Fruit fly (Drosophila melanogaster) whole organism, adult: ENCODE measurements around the gene ArfGAP1.

Source experiments
- CG11617 ChIP-seq: fragments of 200-800 bp; sonication (Bioruptor generic); optimal IDR thresholded peaks from 2 replicates; lab custom pipeline; 2017; ENCODE audit warnings: mild to moderate bottlenecking, missing biosample characterization, missing genetic modification reagents, missing genetic modification characterization
- CG12768 ChIP-seq: fragments of 200-800 bp; sonication (Bioruptor generic); optimal IDR thresholded peaks from 2 replicates; lab custom pipeline; 2017; ENCODE audit warnings: missing biosample characterization, missing genetic modification characterization, mild to moderate bottlenecking, moderate library complexity, missing genetic modification reagents
- CG14711 ChIP-seq: fragments of 200-800 bp; sonication (Bioruptor generic); optimal IDR thresholded peaks from 2 replicates; lab custom pipeline; 2018; ENCODE audit warnings: missing biosample characterization, mild to moderate bottlenecking, missing genetic modification characterization, moderate library complexity
- CG1620 ChIP-seq: fragments of 200-800 bp; sonication (Bioruptor generic); optimal IDR thresholded peaks from 2 replicates; lab custom pipeline; 2016; ENCODE audit warnings: missing biosample characterization, missing genetic modification characterization
- CG33017 ChIP-seq: fragments of 200-800 bp; sonication (Bioruptor generic); optimal IDR thresholded peaks from 2 replicates; lab custom pipeline; 2018; ENCODE audit warnings: missing biosample characterization, mild to moderate bottlenecking, missing genetic modification characterization, moderate library complexity
- CG5204 ChIP-seq: fragments of 200-800 bp; sonication (Bioruptor generic); optimal IDR thresholded peaks from 2 replicates; lab custom pipeline; 2016; ENCODE audit warnings: missing biosample characterization, missing genetic modification characterization
- CG7045 ChIP-seq: fragments of 200-800 bp; sonication (Bioruptor generic); optimal IDR thresholded peaks from 2 replicates; lab custom pipeline; 2017; ENCODE audit warnings: missing biosample characterization, mild to moderate bottlenecking, missing genetic modification characterization
- CG7101 ChIP-seq: fragments of 200-800 bp; sonication (Bioruptor generic); optimal IDR thresholded peaks from 2 replicates; lab custom pipeline; 2018; ENCODE audit warnings: missing biosample characterization, mild to moderate bottlenecking, missing genetic modification characterization, moderate library complexity
- Clk ChIP-seq: fragments of 200-800 bp; sonication (Bioruptor generic); optimal IDR thresholded peaks from 2 replicates; lab custom pipeline; 2017; ENCODE audit warnings: missing biosample characterization, missing genetic modification characterization
- Crg-1 ChIP-seq: fragments of 200-800 bp; sonication (Bioruptor generic); optimal IDR thresholded peaks from 2 replicates; lab custom pipeline; 2016; ENCODE audit warnings: missing biosample characterization, missing genetic modification characterization
- Hr96 ChIP-seq: fragments of 200-800 bp; sonication (Bioruptor generic); optimal IDR thresholded peaks from 2 replicates; lab custom pipeline; 2016; ENCODE audit warnings: missing biosample characterization, missing genetic modification characterization
- Mnt ChIP-seq: fragments of 200-800 bp; sonication (Bioruptor generic); optimal IDR thresholded peaks from 2 replicates; lab custom pipeline; 2016; ENCODE audit warnings: missing biosample characterization, mild to moderate bottlenecking, missing genetic modification characterization
- bab1 ChIP-seq: fragments of 200-800 bp; sonication (Bioruptor generic); optimal IDR thresholded peaks from 3 replicates; lab custom pipeline; 2019; ENCODE audit warnings: missing biosample characterization, mild to moderate bottlenecking, missing genetic modification characterization, moderate library complexity
- cic ChIP-seq: fragments of 200-800 bp; sonication (Bioruptor generic); optimal IDR thresholded peaks from 2 replicates; lab custom pipeline; 2017; ENCODE audit warnings: missing biosample characterization, mild to moderate bottlenecking, missing genetic modification characterization, moderate library complexity
- cnc ChIP-seq, 2 experiments: fragments of >200 bp; optimal IDR thresholded peaks; 2 replicates each; lab custom pipeline; 2017
- kay ChIP-seq: fragments of 200-800 bp; sonication (Bioruptor generic); peaks from one replicate; lab custom pipeline; 2016; ENCODE audit warnings: missing biosample characterization, missing genetic modification characterization, borderline replicate concordance
- ovo ChIP-seq: fragments of 200-800 bp; sonication (Bioruptor generic); optimal IDR thresholded peaks from 2 replicates; lab custom pipeline; 2016; ENCODE audit warnings: missing biosample characterization, missing genetic modification characterization
- pad ChIP-seq: fragments of 200-800 bp; sonication (Bioruptor generic); optimal IDR thresholded peaks from 3 replicates; lab custom pipeline; 2017; ENCODE audit warnings: missing biosample characterization, missing genetic modification characterization, mild to moderate bottlenecking, moderate library complexity, missing genetic modification reagents
- tj ChIP-seq: fragments of 200-800 bp; sonication (Bioruptor generic); optimal IDR thresholded peaks from 3 replicates; lab custom pipeline; 2017; ENCODE audit warnings: missing biosample characterization, mild to moderate bottlenecking, missing genetic modification characterization, moderate library complexity
- toe ChIP-seq: fragments of 200-800 bp; sonication (Bioruptor generic); optimal IDR thresholded peaks from 2 replicates; lab custom pipeline; 2016; ENCODE audit warnings: missing biosample characterization, missing genetic modification characterization

The ArfGAP1 gene

DNA sequence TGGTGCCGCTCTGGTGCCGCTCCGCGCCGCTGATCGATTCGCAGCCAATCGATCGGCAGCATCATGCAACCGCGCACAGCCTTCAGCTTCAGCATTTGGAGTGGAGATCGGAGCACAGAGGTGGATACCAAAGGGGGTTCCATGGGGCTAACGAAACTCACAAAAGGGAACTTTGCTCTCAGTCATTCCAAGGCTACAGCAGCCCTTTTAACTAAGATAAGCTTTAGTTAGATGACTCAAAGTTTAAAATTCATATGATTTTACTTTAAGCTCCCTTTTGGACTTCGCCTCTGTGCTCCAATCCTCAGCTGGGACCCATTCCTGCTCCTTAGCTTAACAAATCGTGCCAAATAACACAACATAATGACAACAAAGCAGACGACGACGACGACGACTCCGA is 3.1 kb upstream of the ArfGAP1 start:
- no peak for TF ChIP-seq CG7045 (GFP tag; lab: Kevin White, UChicago)
- no peak for TF ChIP-seq cic
- TF ChIP-seq ovo = no peak
- TF ChIP-seq Crg-1 = no peak
- no peak for TF ChIP-seq pad (GFP tag; lab: Kevin White, UChicago)
- TF ChIP-seq Mnt = no peak
- no peak for TF ChIP-seq Hr96
- TF ChIP-seq tj = no peak
- TF ChIP-seq CG1620 (GFP tag; lab: Kevin White, UChicago) = no peak
- no peak for TF ChIP-seq cnc (optimal IDR thresholded peaks at IDR 0.05; lab: Kevin White, UChicago)
- no peak for TF ChIP-seq CG7101 (tag; lab: Kevin White, UChicago)

DNA sequence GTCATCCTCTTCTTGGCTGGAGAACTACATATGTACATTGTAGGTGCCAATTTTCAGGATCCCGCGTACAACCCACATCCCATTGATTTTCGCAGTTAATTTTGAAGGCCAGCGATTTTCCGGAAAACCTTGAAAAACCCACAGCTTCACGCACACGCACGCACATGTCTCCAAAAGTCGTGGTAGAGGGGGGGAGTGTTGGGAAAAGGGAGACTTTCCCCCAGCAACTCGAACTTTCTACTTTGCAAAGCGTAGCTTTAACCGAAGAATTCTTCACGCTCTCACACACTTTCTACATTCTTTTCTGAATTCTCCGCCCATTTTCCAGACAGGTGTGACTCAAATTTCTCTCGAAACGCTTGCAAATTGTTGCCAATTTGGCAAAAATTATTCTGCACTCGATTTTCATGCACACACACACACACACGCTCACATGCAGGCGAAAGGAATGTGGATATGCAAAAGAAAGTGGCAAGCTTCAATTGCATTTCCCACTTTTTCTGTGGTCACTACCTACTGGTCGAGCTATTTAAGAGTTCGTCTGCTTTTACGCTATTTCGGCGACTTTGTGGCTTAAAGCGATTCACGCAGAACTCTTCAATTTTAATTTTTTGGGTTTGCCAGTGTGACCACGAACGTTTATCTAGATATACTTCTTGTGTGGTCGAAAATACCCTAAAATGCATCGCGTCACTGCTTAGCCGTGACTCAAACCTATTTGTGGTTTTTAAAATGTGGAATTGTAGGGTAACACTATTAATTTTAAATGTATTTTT is 3.0 kb downstream of the ArfGAP1 start, which contains the start of gene SCaMC:
Gene SCaMC (minus strand): TSS at position 654 of the 776 bp plus-strand sequence.
- TF ChIP-seq bab1 (GFP tag; lab: Kevin White, UChicago) (peak; percentile 70), Mnt (peak; percentile 33), ovo (no peak), CG12768 (GFP tag; lab: Kevin White, UChicago) (no peak), pad (GFP tag; lab: Kevin White, UChicago) (no peak), CG1620 (GFP tag; lab: Kevin White, UChicago) (no peak), Clk (GFP tag; lab: Kevin White, UChicago) (no peak), cic (no peak), CG14711 (tag; lab: Kevin White, UChicago) (peak; percentile 26), kay (GFP tag; lab: Kevin White, UChicago) (no peak), CG7045 (GFP tag; lab: Kevin White, UChicago) (no peak), Hr96 (no peak), cnc (optimal IDR thresholded peaks at IDR 0.05; lab: Kevin White, UChicago) (no peak), toe (no peak), CG5204 (GFP tag; lab: Kevin White, UChicago) (no peak), CG11617 (no peak), CG33017 (tag; lab: Kevin White, UChicago) (no peak), Crg-1 (no peak), tj (peak; percentile 94), CG7101 (tag; lab: Kevin White, UChicago) (peak; percentile 22)

DNA sequence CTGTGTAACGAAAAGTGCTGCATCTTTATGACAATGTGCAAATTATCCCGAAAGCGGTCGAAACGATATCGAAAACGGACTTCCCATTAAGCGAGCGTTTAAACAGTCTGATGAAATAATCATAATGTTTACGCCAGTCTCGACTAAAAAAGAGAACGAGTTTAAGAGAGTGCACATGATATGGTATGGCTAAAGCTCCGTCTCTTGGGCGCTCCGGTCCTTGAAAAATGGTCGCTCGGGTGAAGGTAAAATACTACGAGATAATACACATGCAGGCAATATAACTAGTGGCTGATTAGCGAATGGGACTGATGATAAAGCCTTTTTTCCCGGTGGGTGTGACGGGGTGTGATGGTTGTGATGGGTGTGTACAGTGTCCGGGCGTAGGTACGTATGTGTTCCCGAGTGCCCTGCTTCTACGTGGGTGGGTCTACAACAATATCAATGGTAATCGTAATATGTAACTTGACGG is 6.1 kb downstream of the ArfGAP1 start:
- TF ChIP-seq CG7045 (GFP tag; lab: Kevin White, UChicago) = no peak
- TF ChIP-seq toe = no peak
- TF ChIP-seq kay (GFP tag; lab: Kevin White, UChicago) = peak; percentile 94
- no peak for TF ChIP-seq pad (GFP tag; lab: Kevin White, UChicago)
- TF ChIP-seq cnc (optimal IDR thresholded peaks at IDR 0.05; lab: Kevin White, UChicago) = no peak
- TF ChIP-seq Hr96 = no peak
- peak; percentile 58 for TF ChIP-seq CG12768 (GFP tag; lab: Kevin White, UChicago)
- TF ChIP-seq Mnt = peak; percentile 34
- no peak for TF ChIP-seq CG5204 (GFP tag; lab: Kevin White, UChicago)
- no peak for TF ChIP-seq Clk (GFP tag; lab: Kevin White, UChicago)
- peak; percentile 96 for TF ChIP-seq cic

DNA sequence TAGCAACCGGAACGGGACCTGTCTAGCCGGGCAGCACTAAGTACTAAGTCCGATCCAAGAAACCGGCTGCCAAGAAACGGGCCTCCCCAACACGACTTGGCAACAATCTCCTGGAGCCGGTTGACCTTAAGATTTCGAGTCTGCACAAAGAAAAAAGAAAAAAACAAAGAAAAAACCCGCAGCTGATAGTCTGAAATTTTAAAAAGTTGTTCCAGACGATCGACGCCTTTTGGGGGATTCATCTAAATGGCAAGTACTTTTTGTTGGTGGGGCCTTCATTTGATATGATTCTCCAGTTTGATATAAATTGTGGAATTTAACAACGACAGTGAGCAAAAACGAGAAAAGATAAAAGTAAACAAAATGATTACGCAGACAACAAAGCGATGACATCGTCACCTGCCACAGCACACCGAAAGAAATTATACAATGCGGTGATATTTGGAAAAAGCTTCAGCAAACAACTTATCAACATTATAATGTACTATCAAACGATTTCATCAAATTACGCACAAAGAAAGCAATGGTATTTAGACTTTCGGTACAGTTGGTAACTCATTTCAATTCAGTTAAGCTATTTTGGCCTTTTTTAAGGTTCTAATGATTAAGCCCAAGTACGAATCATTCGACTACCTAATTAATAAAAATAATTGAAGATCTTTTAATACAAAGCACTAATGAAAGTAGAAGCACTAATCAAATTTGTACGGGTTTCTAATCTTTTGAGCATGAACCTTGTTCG is 6.7 kb downstream of the ArfGAP1 start:
- TF ChIP-seq tj (no peak), CG33017 (tag; lab: Kevin White, UChicago) (no peak), ovo (no peak), cnc (optimal IDR thresholded peaks at IDR 0.05; lab: Kevin White, UChicago) (peak in 1 of 2 experiments; percentile 7)

DNA sequence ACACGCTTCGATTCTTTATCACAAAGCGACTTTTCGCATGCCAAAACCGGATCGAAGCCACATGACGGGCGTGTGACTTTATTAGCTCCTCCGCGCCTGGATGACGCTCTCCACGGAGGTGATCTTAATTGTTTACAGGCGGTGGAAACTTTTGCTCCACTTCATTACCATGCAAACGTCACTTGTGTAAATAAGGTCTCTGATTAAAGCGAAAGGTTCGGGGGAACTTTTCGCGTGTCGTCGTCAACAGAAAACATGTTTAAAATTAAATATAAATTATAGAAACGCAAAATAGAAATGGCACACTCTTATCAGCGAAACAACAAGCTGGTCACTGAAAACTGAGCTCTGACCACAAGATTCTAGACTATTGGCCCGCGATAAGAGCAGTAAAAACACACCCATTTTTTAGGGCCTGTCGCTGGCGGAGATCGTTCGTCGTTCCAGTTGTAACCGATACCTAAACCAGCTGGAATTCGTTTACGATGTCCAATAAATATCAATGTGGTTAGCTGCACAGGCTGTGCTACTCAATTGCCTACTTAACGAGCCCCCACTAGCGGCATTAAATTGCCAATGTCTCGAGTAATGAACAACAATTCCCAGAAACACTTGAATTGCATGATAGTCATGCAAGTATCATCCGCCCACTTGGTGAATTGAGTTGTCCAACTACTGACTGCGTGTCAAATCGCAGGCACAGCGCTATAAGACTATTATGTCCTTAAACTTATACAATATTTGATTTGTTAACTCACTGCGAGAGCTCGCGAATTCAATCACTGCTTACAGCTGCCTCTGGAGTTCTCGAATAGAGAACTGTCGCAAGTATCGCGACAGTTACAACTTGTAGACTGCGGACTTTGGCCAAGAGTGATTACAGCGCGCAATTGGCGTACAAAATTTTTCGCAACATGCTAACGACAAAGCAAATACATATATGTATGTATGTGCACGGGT is 7.8 kb downstream of the ArfGAP1 start:
- TF ChIP-seq bab1 (GFP tag; lab: Kevin White, UChicago) = no peak
- peak; percentile 57 for TF ChIP-seq CG12768 (GFP tag; lab: Kevin White, UChicago)
- peak; percentile 20 for TF ChIP-seq CG7045 (GFP tag; lab: Kevin White, UChicago)
- no peak for TF ChIP-seq pad (GFP tag; lab: Kevin White, UChicago)
- peak; percentile 71 for TF ChIP-seq cic
- peak; percentile 11 for TF ChIP-seq Clk (GFP tag; lab: Kevin White, UChicago)
- no peak for TF ChIP-seq Hr96
- TF ChIP-seq cnc (optimal IDR thresholded peaks at IDR 0.05; lab: Kevin White, UChicago) = no peak
- TF ChIP-seq CG14711 (tag; lab: Kevin White, UChicago) = no peak
- no peak for TF ChIP-seq ovo
- no peak for TF ChIP-seq Crg-1
- peak; percentile 96 for TF ChIP-seq kay (GFP tag; lab: Kevin White, UChicago)
- no peak for TF ChIP-seq toe
- TF ChIP-seq CG5204 (GFP tag; lab: Kevin White, UChicago) = no peak
- TF ChIP-seq CG11617 = no peak
- no peak for TF ChIP-seq CG1620 (GFP tag; lab: Kevin White, UChicago)
- no peak for TF ChIP-seq CG33017 (tag; lab: Kevin White, UChicago)
- TF ChIP-seq tj = no peak
- TF ChIP-seq Mnt = peak; percentile 4
- no peak for TF ChIP-seq CG7101 (tag; lab: Kevin White, UChicago)
